Worm (Caenorhabditis elegans): ENCODE measurements around the gene R03H10.7.

R03H10.7 gene

ce11 chrII:4134688-4135087, 44.0 kb downstream of the R03H10.7 start:
- TF ChIP-seq dao-5 (tag; optimal IDR thresholded peaks at IDR 0.05) (no peak), W03F9.2 (tag; optimal IDR thresholded peaks at IDR 0.05) (no peak), him-1 (tag; optimal IDR thresholded peaks at IDR 0.05) (no peak)

ce11 chrII:4133332-4133731, 45.4 kb downstream of the R03H10.7 start:
- TF ChIP-seq dao-5 (tag; optimal IDR thresholded peaks at IDR 0.05) (no peak), W03F9.2 (tag; optimal IDR thresholded peaks at IDR 0.05) (no peak)

- TF ChIP-seq W03F9.2 (tag; optimal IDR thresholded peaks at IDR 0.05), result no peak
- no peak for TF ChIP-seq him-1 (tag; optimal IDR thresholded peaks at IDR 0.05)
- no peak for TF ChIP-seq dao-5 (tag; optimal IDR thresholded peaks at IDR 0.05)
Observed at ce11 chrII:4129450-4129849, 49.3 kb downstream of the R03H10.7 start.

Measured in whole organism, L4/young adult.